Fruit fly (Drosophila melanogaster) whole organism, embryonic: ENCODE results near the gene CG43645.
A peak's percentile ranks its signal among the peaks of the same experiment; 100 is the strongest.

Experiments used
- Atf-2 ChIP-seq: fragments of 200-800 bp; sonication (Bioruptor generic); optimal IDR thresholded peaks from 2 replicates; lab custom pipeline; 2016; ENCODE audit warnings: missing biosample characterization, missing genetic modification characterization
- Atf6 ChIP-seq: fragments of 200-800 bp; sonication (Bioruptor generic); IDR thresholded peaks from 2 replicates; pipeline ENCODE4 v1.3.6; 2022; ENCODE audit warnings: missing biosample characterization, missing genetic modification characterization
- B-H1 ChIP-seq: fragments of 200-800 bp; sonication (Bioruptor generic); IDR thresholded peaks from 3 replicates; pipeline ENCODE4 v1.3.6; 2022; ENCODE audit warnings: missing biosample characterization, missing genetic modification characterization
- Bdp1 ChIP-seq: fragments of 200-800 bp; sonication (Bioruptor generic); optimal IDR thresholded peaks from 3 replicates; lab custom pipeline; 2016; ENCODE audit warnings: missing biosample characterization, missing genetic modification characterization
- CG10267 ChIP-seq: fragments of 200-800 bp; sonication (Bioruptor generic); optimal IDR thresholded peaks from 2 replicates; lab custom pipeline; 2018; ENCODE audit warnings: missing biosample characterization, mild to moderate bottlenecking, missing genetic modification characterization, moderate library complexity
- CG11398 ChIP-seq: fragments of 200-800 bp; sonication (Bioruptor generic); optimal IDR thresholded peaks from 2 replicates; lab custom pipeline; 2016; ENCODE audit warnings: missing biosample characterization, missing genetic modification characterization
- CG12219 ChIP-seq: fragments of 200-800 bp; sonication (Bioruptor generic); optimal IDR thresholded peaks from 3 replicates; lab custom pipeline; 2018; ENCODE audit warnings: missing biosample characterization, mild to moderate bottlenecking, missing genetic modification characterization
- CG12236 ChIP-seq: fragments of 200-800 bp; sonication (Bioruptor generic); optimal IDR thresholded peaks from 2 replicates; lab custom pipeline; 2016; ENCODE audit warnings: missing biosample characterization, missing genetic modification characterization
- CG13123 ChIP-seq: fragments of 200-800 bp; sonication (Bioruptor generic); optimal IDR thresholded peaks from 2 replicates; lab custom pipeline; 2016; ENCODE audit warnings: missing biosample characterization, missing genetic modification characterization
- CG14014 ChIP-seq: fragments of 200-800 bp; sonication (Bioruptor generic); IDR thresholded peaks from 2 replicates; pipeline ENCODE4 v1.3.6; 2022; ENCODE audit warnings: missing biosample characterization, missing genetic modification characterization
- CG14667 ChIP-seq: fragments of 200-800 bp; sonication (Bioruptor generic); IDR thresholded peaks from 2 replicates; pipeline ENCODE4 v1.3.6; 2022; ENCODE audit warnings: missing biosample characterization, missing genetic modification characterization
- CG1529 ChIP-seq: fragments of 200-800 bp; sonication (Bioruptor generic); optimal IDR thresholded peaks from 3 replicates; lab custom pipeline; 2018; ENCODE audit warnings: missing biosample characterization, missing genetic modification characterization
- CG17361 ChIP-seq: fragments of 200-800 bp; sonication (Bioruptor generic); IDR thresholded peaks from 3 replicates; pipeline ENCODE4 v1.3.6; 2022; ENCODE audit warnings: missing biosample characterization, missing genetic modification characterization
- CG17612 ChIP-seq: fragments of 200-800 bp; sonication (Bioruptor generic); IDR thresholded peaks from 2 replicates; pipeline ENCODE4 v1.3.6; 2022; ENCODE audit warnings: missing biosample characterization, missing genetic modification characterization
- CG18599 ChIP-seq: fragments of 200-800 bp; sonication (Bioruptor generic); optimal IDR thresholded peaks from 3 replicates; lab custom pipeline; 2017; ENCODE audit warnings: missing biosample characterization, missing genetic modification characterization, mild to moderate bottlenecking, moderate library complexity, missing genetic modification reagents
- CG2202 ChIP-seq: fragments of 200-800 bp; sonication (Bioruptor generic); optimal IDR thresholded peaks from 2 replicates; lab custom pipeline; 2018; ENCODE audit warnings: missing biosample characterization, mild to moderate bottlenecking, missing genetic modification characterization
- CG32767 ChIP-seq: fragments of 200-800 bp; sonication (Bioruptor generic); IDR thresholded peaks from 2 replicates; pipeline ENCODE4 v1.3.6; 2022; ENCODE audit warnings: missing biosample characterization, missing genetic modification characterization
- CG34422 ChIP-seq: fragments of 200-800 bp; sonication (Bioruptor generic); IDR thresholded peaks from 3 replicates; pipeline ENCODE4 v1.3.6; 2022; ENCODE audit warnings: missing biosample characterization, missing genetic modification characterization
- CG3726 ChIP-seq: fragments of 200-800 bp; sonication (Bioruptor generic); IDR thresholded peaks from 3 replicates; pipeline ENCODE4, ENCODE4 v1.3.6; 2022; ENCODE audit warnings: missing biosample characterization, missing genetic modification characterization
- CG42726 ChIP-seq: fragments of 200-800 bp; sonication (Bioruptor generic); IDR thresholded peaks from 2 replicates; pipeline ENCODE4 v1.3.6; 2022; ENCODE audit warnings: missing biosample characterization, missing genetic modification characterization; ENCODE audit not compliant: partially characterized antibody
- CG4730 ChIP-seq: fragments of 200-800 bp; sonication (Bioruptor generic); IDR thresholded peaks from 2 replicates; pipeline ENCODE4 v1.3.6; 2022; ENCODE audit warnings: missing biosample characterization, missing genetic modification characterization
- CG7928 ChIP-seq: fragments of 200-800 bp; sonication (Bioruptor generic); optimal IDR thresholded peaks from 2 replicates; lab custom pipeline; 2017; ENCODE audit warnings: missing biosample characterization, mild to moderate bottlenecking, missing genetic modification characterization
- CG7963 ChIP-seq: fragments of 200-800 bp; sonication (Bioruptor generic); IDR thresholded peaks from 3 replicates; pipeline ENCODE4 v1.3.6; 2022; ENCODE audit warnings: missing biosample characterization, missing genetic modification characterization; ENCODE audit not compliant: partially characterized antibody
- CG9876 ChIP-seq: fragments of 200-800 bp; sonication (Bioruptor generic); optimal IDR thresholded peaks from 2 replicates; lab custom pipeline; 2016; ENCODE audit warnings: missing biosample characterization, missing genetic modification characterization
- HLH4C ChIP-seq: fragments of 200-800 bp; sonication (Bioruptor generic); IDR thresholded peaks from 3 replicates; pipeline ENCODE4 v1.3.6; 2022; ENCODE audit warnings: missing biosample characterization, missing genetic modification characterization; ENCODE audit not compliant: partially characterized antibody
- HmgZ ChIP-seq: fragments of 200-800 bp; sonication (Bioruptor generic); optimal IDR thresholded peaks from 2 replicates; lab custom pipeline; 2018; ENCODE audit warnings: missing biosample characterization, mild to moderate bottlenecking, missing genetic modification characterization
- Mad ChIP-seq: fragments of 200-800 bp; sonication (Bioruptor generic); optimal IDR thresholded peaks from 2 replicates; lab custom pipeline; 2016; ENCODE audit warnings: missing biosample characterization, missing genetic modification characterization
- Med ChIP-seq: fragments of 200-800 bp; sonication (Bioruptor generic); peaks from one replicate; lab custom pipeline; 2016; ENCODE audit warnings: missing biosample characterization, missing genetic modification characterization, mild to moderate bottlenecking, inconsistent platforms, moderate library complexity
- Oaz ChIP-seq: fragments of 200-800 bp; sonication (Bioruptor generic); IDR thresholded peaks from 2 replicates; pipeline ENCODE4 v1.3.6; 2022; ENCODE audit warnings: missing biosample characterization, missing genetic modification characterization
- Oli ChIP-seq: fragments of 200-800 bp; sonication (Bioruptor generic); optimal IDR thresholded peaks from 2 replicates; lab custom pipeline; 2018; ENCODE audit warnings: missing biosample characterization, mild to moderate bottlenecking, missing genetic modification characterization, moderate library complexity
- Ptx1 ChIP-seq: fragments of 200-800 bp; sonication (Bioruptor generic); IDR thresholded peaks from 2 replicates; pipeline ENCODE4 v1.3.6; 2022; ENCODE audit warnings: missing biosample characterization, missing genetic modification characterization
- Side ChIP-seq: fragments of 200-800 bp; sonication (Bioruptor generic); optimal IDR thresholded peaks from 2 replicates; lab custom pipeline; 2016; ENCODE audit warnings: missing biosample characterization, missing genetic modification characterization
- Sin3A ChIP-seq: fragments of >200 bp; optimal IDR thresholded peaks from 2 replicates; lab custom pipeline; 2018
- Spps ChIP-seq: fragments of 200-800 bp; sonication (Bioruptor generic); optimal IDR thresholded peaks from 2 replicates; lab custom pipeline; 2018; ENCODE audit warnings: missing biosample characterization, mild to moderate bottlenecking, missing genetic modification characterization
- Tbp ChIP-seq: fragments of >200 bp; optimal IDR thresholded peaks from 2 replicates; lab custom pipeline; 2018; ENCODE audit warnings: missing biosample characterization, missing genetic modification characterization
- cas ChIP-seq: fragments of 200-800 bp; sonication (Bioruptor generic); IDR thresholded peaks from 2 replicates; pipeline ENCODE4 v1.3.6; 2022; ENCODE audit warnings: missing biosample characterization, missing genetic modification characterization
- fd96Cb ChIP-seq: fragments of 200-800 bp; sonication (Bioruptor generic); optimal IDR thresholded peaks from 2 replicates; lab custom pipeline; 2018; ENCODE audit warnings: missing biosample characterization, mild to moderate bottlenecking, missing genetic modification characterization, moderate library complexity
- gcm2 ChIP-seq: fragments of 200-800 bp; sonication (Bioruptor generic); optimal IDR thresholded peaks from 2 replicates; lab custom pipeline; 2016; ENCODE audit warnings: missing biosample characterization, missing genetic modification characterization
- gro ChIP-seq: fragments of 200-800 bp; sonication (Bioruptor generic); optimal IDR thresholded peaks from 2 replicates; lab custom pipeline; 2016; ENCODE audit warnings: missing biosample characterization, missing genetic modification characterization
- gsb-n ChIP-seq: fragments of 200-800 bp; sonication (Bioruptor generic); optimal IDR thresholded peaks from 3 replicates; lab custom pipeline; 2018; ENCODE audit warnings: missing biosample characterization, mild to moderate bottlenecking, missing genetic modification characterization
- inv ChIP-seq: fragments of 200-800 bp; sonication (Bioruptor generic); IDR thresholded peaks from 2 replicates; pipeline ENCODE4 v1.3.6; 2022; ENCODE audit warnings: missing biosample characterization, missing genetic modification characterization; ENCODE audit not compliant: partially characterized antibody
- lab ChIP-seq: fragments of 200-800 bp; sonication (Bioruptor generic); optimal IDR thresholded peaks from 3 replicates; lab custom pipeline; 2017; ENCODE audit warnings: missing biosample characterization, missing genetic modification characterization, mild to moderate bottlenecking, moderate library complexity, missing genetic modification reagents
- lov ChIP-seq, 2 experiments: fragments of 200-800 bp in 1 of 2; fragments of >200 bp in 1 of 2; sonication (Bioruptor generic) in 1 of 2; IDR thresholded peaks in 1 of 2; optimal IDR thresholded peaks in 1 of 2; 2 replicates in 1 of 2; 3 replicates in 1 of 2; pipeline versions ENCODE4 v1.3.6 to Lab custom; 2017 to 2022; ENCODE audit warnings: missing biosample characterization in 1 of 2, missing genetic modification characterization in 1 of 2
- peb ChIP-seq: fragments of 200-800 bp; sonication (Bioruptor generic); IDR thresholded peaks from 2 replicates; pipeline ENCODE4 v1.3.6; 2022; ENCODE audit warnings: missing biosample characterization, missing genetic modification characterization
- prd ChIP-seq, 3 experiments: fragments of >200 bp in 2 of 3; fragments of 200-800 bp in 1 of 3; sonication (Bioruptor generic) in 1 of 3; optimal IDR thresholded peaks in 2 of 3; IDR thresholded peaks in 1 of 3; 2 replicates in 2 of 3; 3 replicates in 1 of 3; pipeline versions ENCODE4 v1.3.6 to Lab custom; 2017 to 2022; ENCODE audit warnings: missing biosample characterization in 1 of 3, missing genetic modification characterization in 1 of 3
- ro ChIP-seq: fragments of 200-800 bp; sonication (Bioruptor generic); IDR thresholded peaks from 2 replicates; pipeline ENCODE4 v1.3.6; 2022; ENCODE audit warnings: missing biosample characterization, missing genetic modification characterization
- sim ChIP-seq: fragments of 200-800 bp; sonication (Bioruptor generic); IDR thresholded peaks from 2 replicates; pipeline ENCODE4 v1.3.6; 2022; ENCODE audit warnings: missing biosample characterization, missing genetic modification characterization
- trem ChIP-seq: fragments of 200-800 bp; optimal IDR thresholded peaks from 3 replicates; lab custom pipeline; 2019; ENCODE audit warnings: missing biosample characterization, mild to moderate bottlenecking, missing genetic modification characterization, moderate library complexity
- yki ChIP-seq: fragments of >200 bp; optimal IDR thresholded peaks from 3 replicates; lab custom pipeline; 2018

The CG43645 gene

dm6 chr2L:17465915-17466677, 19.5 kb upstream of the CG43645 start (continued):
- TF ChIP-seq CG17612 (GFP tag; lab: Robert Waterston, UW): no peak
- TF ChIP-seq lov (optimal IDR thresholded peaks at IDR 0.05; lab: Kevin White, UChicago): no peak
- peak; percentile 71; the same call in 2 of the 3 replicates for TF ChIP-seq lov (GFP tag; IDR thresholded peaks at IDR 0.05; lab: Robert Waterston, UW)
- TF ChIP-seq Spps (tag; lab: Kevin White, UChicago): peak; percentile 61
- TF ChIP-seq Oli (tag; lab: Kevin White, UChicago): peak; percentile 82
- peak; percentile 60; the same call in 1 of the 2 replicates for TF ChIP-seq peb (GFP tag; lab: Robert Waterston, UW)
- peak; percentile 93 for TF ChIP-seq Med (GFP tag; lab: Kevin White, UChicago)
- peak; percentile 82 for TF ChIP-seq CG12219 (GFP tag; lab: Kevin White, UChicago)
- TF ChIP-seq prd (optimal IDR thresholded peaks at IDR 0.05; lab: Kevin White, UChicago): no peak
- peak; percentile 79; the same call in 2 of the 3 replicates for TF ChIP-seq prd (GFP tag; IDR thresholded peaks at IDR 0.05; lab: Robert Waterston, UW)
- peak; percentile 30; the same call in 1 of the 2 replicates for TF ChIP-seq CG4730 (GFP tag; lab: Robert Waterston, UW)
- TF ChIP-seq CG11398: peak; percentile 26
- TF ChIP-seq Side (GFP tag; lab: Kevin White, UChicago): peak; percentile 81
- peak; percentile 51; the same call in 1 of the 2 replicates for TF ChIP-seq Oaz (GFP tag; lab: Robert Waterston, UW)
- no peak for TF ChIP-seq CG42726 (GFP tag; lab: Robert Waterston, UW)
- peak; percentile 75 for TF ChIP-seq CG12236 (GFP tag; lab: Kevin White, UChicago)
- TF ChIP-seq Atf6 (GFP tag; lab: Robert Waterston, UW): peak; percentile 75
- peak; percentile 87 for TF ChIP-seq fd96Cb
- TF ChIP-seq HLH4C: no peak
- TF ChIP-seq Sin3A (lab: Kevin White, UChicago): no peak
- peak; percentile 80 for TF ChIP-seq Atf-2 (GFP tag; lab: Kevin White, UChicago)
- peak; percentile 62 for TF ChIP-seq trem
- peak; percentile 86 for TF ChIP-seq gsb-n (tag; lab: Kevin White, UChicago)
- peak; percentile 69; the same call in 1 of the 2 replicates for TF ChIP-seq CG14667 (GFP tag; lab: Robert Waterston, UW)
- peak; percentile 25 for TF ChIP-seq CG7928 (GFP tag; lab: Kevin White, UChicago)
- TF ChIP-seq CG18599 (GFP tag; lab: Kevin White, UChicago): peak; percentile 88
- TF ChIP-seq CG17361: no peak; the same call in 1 of the 3 replicates
- TF ChIP-seq sim: peak; percentile 69; the same call in 1 of the 2 replicates
- TF ChIP-seq Ptx1 (GFP tag; lab: Robert Waterston, UW): peak; percentile 85
- peak; percentile 77 for TF ChIP-seq CG2202
- TF ChIP-seq CG32767 (GFP tag; lab: Robert Waterston, UW): peak; percentile 79
- TF ChIP-seq Mad (GFP tag; lab: Kevin White, UChicago): peak; percentile 33
- TF ChIP-seq CG7963 (GFP tag; lab: Robert Waterston, UW): no peak
- TF ChIP-seq CG10267 (tag; lab: Kevin White, UChicago): peak; percentile 79
- TF ChIP-seq yki (lab: Kevin White, UChicago): no peak
- TF ChIP-seq HmgZ (tag; lab: Kevin White, UChicago): peak; percentile 73
- TF ChIP-seq gro (GFP tag; lab: Kevin White, UChicago): peak; percentile 40
- peak; percentile 74 for TF ChIP-seq CG9876 (GFP tag; lab: Kevin White, UChicago)
- TF ChIP-seq CG13123: peak; percentile 47
- TF ChIP-seq CG3726 (GFP tag; lab: Robert Waterston, UW): peak; percentile 74; the same call in 2 of the 3 replicates
- peak; percentile 75 for TF ChIP-seq CG34422 (GFP tag; lab: Robert Waterston, UW)
- TF ChIP-seq CG14014: peak; percentile 60; the same call in 1 of the 2 replicates
- TF ChIP-seq lab (GFP tag; lab: Kevin White, UChicago): peak; percentile 87
- TF ChIP-seq gcm2 (GFP tag; lab: Kevin White, UChicago): no peak
- TF ChIP-seq cas (GFP tag; lab: Robert Waterston, UW): peak; percentile 52; the same call in 1 of the 2 replicates
- no peak for TF ChIP-seq inv (GFP tag; lab: Robert Waterston, UW)
- TF ChIP-seq Tbp (GFP tag; lab: Kevin White, UChicago): no peak
- peak; percentile 59 for TF ChIP-seq Bdp1 (GFP tag; lab: Kevin White, UChicago)
- TF ChIP-seq CG1529 (GFP tag; lab: Kevin White, UChicago): peak; percentile 76
- TF ChIP-seq ro (GFP tag; lab: Robert Waterston, UW): peak; percentile 46; the same call in 1 of the 2 replicates
- peak; percentile 65 for TF ChIP-seq B-H1 (GFP tag; lab: Robert Waterston, UW)
